Worm (Caenorhabditis elegans) whole organism, L4 larva: Measurements from ENCODE around the gene hda-1.

Experiments used
- F10B5.3 ChIP-seq: sonication (generic microtip); optimal IDR thresholded peaks from 2 replicates; lab custom pipeline; 2016; ENCODE audit warnings: mild to moderate bottlenecking, missing genetic modification characterization, missing compliant biosample characterization
- F44E2.7 ChIP-seq: fragments of 200-800 bp; sonication (Bioruptor generic); IDR thresholded peaks from 2 replicates; pipeline ENCODE4 v2.1.2; 2022; ENCODE audit warnings: missing genetic modification characterization, missing compliant biosample characterization
- T20F7.1 ChIP-seq: fragments of 200-800 bp; sonication (Bioruptor generic); optimal IDR thresholded peaks from 2 replicates; lab custom pipeline; 2018; ENCODE audit warnings: mild to moderate bottlenecking, missing genetic modification characterization, missing compliant biosample characterization
- T26A8.4 ChIP-seq: fragments of 200-800 bp; sonication (Bioruptor generic); IDR thresholded peaks from 2 replicates; pipeline ENCODE4 v1.3.6; 2022; ENCODE audit warnings: missing genetic modification characterization, missing compliant biosample characterization
- Y105C5A.15 ChIP-seq: fragments of 200-800 bp; sonication (Bioruptor generic); IDR thresholded peaks from 2 replicates; pipeline ENCODE4 v1.3.6; 2022; ENCODE audit warnings: missing genetic modification characterization, missing compliant biosample characterization
- aha-1 ChIP-seq: fragments of 150-350 bp; peaks from one replicate; lab custom pipeline; 2014; ENCODE audit warnings: missing biosample characterization, missing genetic modification characterization
- attf-4 ChIP-seq: sonication (generic microtip); optimal IDR thresholded peaks from 3 replicates; lab custom pipeline; 2017; ENCODE audit warnings: missing biosample characterization, missing genetic modification characterization
- ceh-62 ChIP-seq: sonication (generic microtip); optimal IDR thresholded peaks from 2 replicates; lab custom pipeline; 2017; ENCODE audit warnings: missing biosample characterization, missing genetic modification characterization
- ceh-82 ChIP-seq: sonication (generic microtip); optimal IDR thresholded peaks from 2 replicates; lab custom pipeline; 2017; ENCODE audit warnings: missing biosample characterization, missing genetic modification characterization
- ctbp-1 ChIP-seq: fragments of 200-800 bp; sonication (Bioruptor generic); IDR thresholded peaks from 2 replicates; pipeline ENCODE4 v1.3.6; 2022; ENCODE audit warnings: missing genetic modification reagents, missing genetic modification characterization, missing compliant biosample characterization
- daf-16 ChIP-seq, 3 experiments: sonication (generic microtip); optimal IDR thresholded peaks; 2 replicates each; lab custom pipeline; 2016 to 2017; ENCODE audit warnings: missing genetic modification characterization in 3 of 3, missing genetic modification reagents in 3 of 3, mild to moderate bottlenecking in 2 of 3, missing compliant biosample characterization in 2 of 3, missing biosample characterization in 1 of 3, moderate library complexity in 1 of 3
- dpl-1 ChIP-seq: fragments of 150-350 bp; optimal IDR thresholded peaks from 2 replicates; lab custom pipeline; 2014; ENCODE audit warnings: missing biosample characterization, missing genetic modification reagents, missing genetic modification characterization
- duxl-1 ChIP-seq: sonication (generic microtip); optimal IDR thresholded peaks from 2 replicates; lab custom pipeline; 2016; ENCODE audit warnings: mild to moderate bottlenecking, missing genetic modification characterization, moderate library complexity, missing compliant biosample characterization; ENCODE audit not compliant: poor library complexity
- dve-1 ChIP-seq: sonication (generic microtip); optimal IDR thresholded peaks from 2 replicates; lab custom pipeline; 2017; ENCODE audit warnings: antibody characterized with exemption, mild to moderate bottlenecking, missing genetic modification characterization, missing compliant biosample characterization; ENCODE audit not compliant: insufficient read depth
- egl-27 ChIP-seq: sonication (generic microtip); optimal IDR thresholded peaks from 3 replicates; lab custom pipeline; 2017; ENCODE audit warnings: missing biosample characterization, missing genetic modification reagents, missing genetic modification characterization
- egl-43 ChIP-seq: fragments of 200-800 bp; sonication (Bioruptor generic); IDR thresholded peaks from 2 replicates; pipeline ENCODE4 v1.3.6; 2022; ENCODE audit warnings: missing genetic modification reagents, missing genetic modification characterization, missing compliant biosample characterization
- fkh-10 ChIP-seq: fragments of 150-350 bp; optimal IDR thresholded peaks from 2 replicates; lab custom pipeline; 2014; ENCODE audit warnings: missing biosample characterization, missing genetic modification reagents, missing genetic modification characterization
- hif-1 ChIP-seq, 2 experiments: sonication (generic microtip); optimal IDR thresholded peaks; 2 replicates each; lab custom pipeline; 2016 to 2017; ENCODE audit warnings: missing compliant biosample characterization in 2 of 2, missing genetic modification characterization in 2 of 2, missing genetic modification reagents in 2 of 2, missing genotype in 2 of 2, mild to moderate bottlenecking in 1 of 2
- hlh-11 ChIP-seq: fragments of 200-800 bp; sonication (Bioruptor generic); optimal IDR thresholded peaks from 2 replicates; lab custom pipeline; 2018; ENCODE audit warnings: mild to moderate bottlenecking, missing genetic modification characterization, missing compliant biosample characterization
- hlh-30 ChIP-seq: sonication (generic microtip); optimal IDR thresholded peaks from 2 replicates; lab custom pipeline; 2017; ENCODE audit warnings: antibody characterized with exemption, mild to moderate bottlenecking, missing genetic modification characterization, missing compliant biosample characterization; ENCODE audit not compliant: insufficient read depth
- hmg-1.1 ChIP-seq: fragments of 200-800 bp; sonication (Bioruptor generic); IDR thresholded peaks from 2 replicates; pipeline ENCODE4 v1.3.6; 2022; ENCODE audit warnings: missing genetic modification reagents, missing genetic modification characterization, missing compliant biosample characterization
- lim-7 ChIP-seq: fragments of 200-800 bp; sonication (Bioruptor generic); IDR thresholded peaks from 2 replicates; pipeline ENCODE4 v1.3.6; 2022; ENCODE audit warnings: missing genetic modification characterization, missing compliant biosample characterization
- lin-13 ChIP-seq: fragments of 150-350 bp; optimal IDR thresholded peaks from 2 replicates; lab custom pipeline; 2014; ENCODE audit warnings: missing biosample characterization, missing genetic modification reagents, missing genetic modification characterization
- lin-29 ChIP-seq: fragments of 200-800 bp; sonication (Bioruptor generic); IDR thresholded peaks from 2 replicates; pipeline ENCODE4 v1.3.6; 2022; ENCODE audit warnings: missing genetic modification reagents, missing genetic modification characterization, missing compliant biosample characterization
- lir-3 ChIP-seq: sonication (generic microtip); optimal IDR thresholded peaks from 2 replicates; lab custom pipeline; 2016; ENCODE audit warnings: mild to moderate bottlenecking, missing genetic modification characterization, missing compliant biosample characterization
- lsy-2 ChIP-seq, 2 experiments: fragments of 150-350 bp in 1 of 2; sonication (generic microtip) in 1 of 2; optimal IDR thresholded peaks; 2 replicates each; lab custom pipeline; 2014 to 2017; ENCODE audit warnings: missing biosample characterization in 2 of 2, missing genetic modification characterization in 2 of 2
- madf-5 ChIP-seq, 2 experiments: fragments of 200-800 bp; sonication (Bioruptor generic); IDR thresholded peaks; 2 replicates each; pipeline ENCODE4 v1.3.6; 2022; ENCODE audit warnings: missing compliant biosample characterization in 2 of 2, missing genetic modification characterization in 2 of 2
- madf-9 ChIP-seq: fragments of 200-800 bp; sonication (Bioruptor generic); conservative IDR thresholded peaks from 2 replicates; pipeline ENCODE4 v1.3.6; 2022; ENCODE audit warnings: missing genetic modification reagents, missing genetic modification characterization, missing compliant biosample characterization
- mdl-1 ChIP-seq, 2 experiments: fragments of 150-350 bp in 1 of 2; sonication (generic microtip) in 1 of 2; optimal IDR thresholded peaks; 2 replicates each; lab custom pipeline; 2014 to 2017; ENCODE audit warnings: missing biosample characterization in 2 of 2, missing genetic modification characterization in 2 of 2
- mep-1 ChIP-seq: fragments of 150-350 bp; sonication (generic microtip); optimal IDR thresholded peaks from 3 replicates; lab custom pipeline; 2014; ENCODE audit warnings: missing biosample characterization, missing genetic modification characterization
- mes-2 ChIP-seq: sonication (generic microtip); optimal IDR thresholded peaks from 2 replicates; lab custom pipeline; 2016; ENCODE audit warnings: missing genotype, mild to moderate bottlenecking, missing genetic modification characterization, missing compliant biosample characterization; ENCODE audit not compliant: poor library complexity, severe bottlenecking
- nhr-10 ChIP-seq: fragments of 150-350 bp; optimal IDR thresholded peaks from 2 replicates; lab custom pipeline; 2014; ENCODE audit warnings: missing biosample characterization, missing genetic modification characterization
- nhr-111 ChIP-seq: fragments of 200-800 bp; sonication (Bioruptor generic); optimal IDR thresholded peaks from 2 replicates; lab custom pipeline; 2018; ENCODE audit warnings: mild to moderate bottlenecking, missing genetic modification characterization, missing compliant biosample characterization
- nhr-237 ChIP-seq: sonication (generic microtip); optimal IDR thresholded peaks from 2 replicates; lab custom pipeline; 2017; ENCODE audit warnings: missing biosample characterization, missing genetic modification characterization
- nhr-28 ChIP-seq: fragments of 150-350 bp; optimal IDR thresholded peaks from 2 replicates; lab custom pipeline; 2014; ENCODE audit warnings: missing biosample characterization, missing genetic modification characterization
- nhr-41 ChIP-seq: fragments of 200-800 bp; sonication (Bioruptor generic); IDR thresholded peaks from 2 replicates; pipeline ENCODE4 v1.3.6; 2022; ENCODE audit warnings: missing genetic modification reagents, missing genetic modification characterization, missing compliant biosample characterization
- nhr-42 ChIP-seq: fragments of 200-800 bp; sonication (Bioruptor generic); IDR thresholded peaks from 2 replicates; pipeline ENCODE4 v1.3.6; 2022; ENCODE audit warnings: missing genetic modification characterization, missing compliant biosample characterization
- nhr-48 ChIP-seq: sonication (generic microtip); optimal IDR thresholded peaks from 2 replicates; lab custom pipeline; 2016; ENCODE audit warnings: mild to moderate bottlenecking, missing genetic modification characterization, missing compliant biosample characterization
- nhr-77 ChIP-seq: fragments of 150-350 bp; optimal IDR thresholded peaks from 2 replicates; lab custom pipeline; 2014; ENCODE audit warnings: missing biosample characterization, missing genetic modification characterization
- pha-4 ChIP-seq, 2 experiments: fragments of 150-350 bp in 1 of 2; fragments of 200-800 bp in 1 of 2; sonication (Bioruptor generic) in 1 of 2; IDR thresholded peaks in 1 of 2; optimal IDR thresholded peaks in 1 of 2; 2 replicates each; pipeline versions ENCODE4 v1.3.6 to Lab custom; 2014 to 2022; ENCODE audit warnings: missing genetic modification characterization in 2 of 2, missing genetic modification reagents in 2 of 2, missing biosample characterization in 1 of 2, missing compliant biosample characterization in 1 of 2
- php-3 ChIP-seq: fragments of 200-800 bp; sonication (Bioruptor generic); IDR thresholded peaks from 2 replicates; pipeline ENCODE4 v1.3.6; 2022; ENCODE audit warnings: missing genetic modification reagents, missing genetic modification characterization, missing compliant biosample characterization
- saeg-2 ChIP-seq: fragments of 200-800 bp; sonication (Bioruptor generic); IDR thresholded peaks from 2 replicates; pipeline ENCODE4 v1.3.6; 2022; ENCODE audit warnings: missing genetic modification reagents, missing genetic modification characterization, missing compliant biosample characterization
- sdz-12 ChIP-seq: fragments of 200-800 bp; sonication (Bioruptor generic); optimal IDR thresholded peaks from 2 replicates; lab custom pipeline; 2018; ENCODE audit warnings: mild to moderate bottlenecking, missing genetic modification characterization, missing compliant biosample characterization
- set-16 ChIP-seq: fragments of 200-800 bp; sonication (Bioruptor generic); IDR thresholded peaks from 2 replicates; pipeline ENCODE4 v1.3.6; 2022; ENCODE audit warnings: missing genetic modification reagents, missing genetic modification characterization, missing compliant biosample characterization
- tag-97 ChIP-seq: fragments of 200-800 bp; sonication (Bioruptor generic); IDR thresholded peaks from 2 replicates; pipeline ENCODE4 v1.3.6; 2022; ENCODE audit warnings: missing genetic modification characterization, missing compliant biosample characterization
- tra-1 ChIP-seq: fragments of 200-800 bp; sonication (Bioruptor generic); IDR thresholded peaks from 2 replicates; pipeline ENCODE4 v1.3.6; 2022; ENCODE audit warnings: missing genetic modification reagents, missing genetic modification characterization, missing compliant biosample characterization
- unc-130 ChIP-seq: sonication (generic microtip); optimal IDR thresholded peaks from 2 replicates; lab custom pipeline; 2016; ENCODE audit warnings: missing genetic modification reagents, missing genetic modification characterization, missing compliant biosample characterization
- zag-1 ChIP-seq: fragments of 150-350 bp; optimal IDR thresholded peaks from 2 replicates; lab custom pipeline; 2014; ENCODE audit warnings: missing biosample characterization, missing genetic modification characterization
- zfp-3 ChIP-seq: fragments of 200-800 bp; sonication (Bioruptor generic); conservative IDR thresholded peaks from 2 replicates; pipeline ENCODE4 v1.3.6; 2022; ENCODE audit warnings: missing genetic modification reagents, missing genetic modification characterization, missing compliant biosample characterization
- zip-2 ChIP-seq: fragments of 150-350 bp; optimal IDR thresholded peaks from 2 replicates; lab custom pipeline; 2014; ENCODE audit warnings: missing biosample characterization, missing genetic modification characterization
- ztf-7 ChIP-seq: fragments of 150-350 bp; optimal IDR thresholded peaks from 2 replicates; lab custom pipeline; 2014; ENCODE audit warnings: missing biosample characterization, missing genetic modification characterization

hda-1 gene

ce11 chrV:14510746-14511145 lies 14.4 kb upstream of the hda-1 start, which contains the start of gene R02D5.9 (continued):
- TF ChIP-seq zfp-3 (GFP tag; lab: Robert Waterston, UW), result no peak
- TF ChIP-seq T20F7.1 (GFP tag; lab: Kevin White, UChicago), result no peak
- no peak for TF ChIP-seq sdz-12 (GFP tag; lab: Kevin White, UChicago)
- no peak for TF ChIP-seq saeg-2 (GFP tag; lab: Robert Waterston, UW)
- no peak for TF ChIP-seq nhr-111 (GFP tag; lab: Kevin White, UChicago)
- TF ChIP-seq fkh-10 (GFP tag; lab: Kevin White, UChicago), result no peak
- TF ChIP-seq egl-27 (tag; lab: Kevin White, UChicago), result no peak
- TF ChIP-seq duxl-1 (tag; lab: Kevin White, UChicago), result no peak
- no peak for TF ChIP-seq dpl-1 (GFP tag; lab: Kevin White, UChicago)
- TF ChIP-seq ceh-82 (tag; lab: Kevin White, UChicago), result no peak
- TF ChIP-seq nhr-41 (GFP tag; lab: Robert Waterston, UW), result no peak
- TF ChIP-seq hif-1 (tag; optimal IDR thresholded peaks at IDR 0.05; lab: Kevin White, UChicago), result no peak
- TF ChIP-seq nhr-48 (tag; lab: Kevin White, UChicago), result no peak
- no peak for TF ChIP-seq hmg-1.1
- no peak for TF ChIP-seq madf-9 (GFP tag; lab: Robert Waterston, UW)
- TF ChIP-seq hlh-30, result peak; percentile 85
- TF ChIP-seq mes-2 (tag; lab: Kevin White, UChicago), result no peak
- TF ChIP-seq F10B5.3 (tag; lab: Kevin White, UChicago), result no peak
- no peak for TF ChIP-seq ztf-7 (tag; lab: Kevin White, UChicago)
- no peak for TF ChIP-seq lir-3 (tag; lab: Kevin White, UChicago)
- no peak for TF ChIP-seq lsy-2 (tag; optimal IDR thresholded peaks at IDR 0.05; lab: Kevin White, UChicago)
- peak; percentile 54; the same call in 1 of the 2 replicates for TF ChIP-seq tra-1
- TF ChIP-seq nhr-10, result no peak
- no peak for TF ChIP-seq madf-5 (GFP tag; IDR thresholded peaks at IDR 0.05; lab: Robert Waterston, UW)
- TF ChIP-seq daf-16 (GFP tag; optimal IDR thresholded peaks at IDR 0.05; lab: Kevin White, UChicago), result no peak
- no peak for TF ChIP-seq daf-16 (tag; optimal IDR thresholded peaks at IDR 0.05; lab: Kevin White, UChicago)
- TF ChIP-seq mdl-1 (tag; optimal IDR thresholded peaks at IDR 0.05; lab: Kevin White, UChicago), result peak; percentile 77 to 97
- no peak for TF ChIP-seq Y105C5A.15 (GFP tag; lab: Robert Waterston, UW)
- TF ChIP-seq lim-7, result no peak
- TF ChIP-seq T26A8.4 (GFP tag; lab: Robert Waterston, UW), result no peak
- TF ChIP-seq nhr-42, result no peak
- TF ChIP-seq F44E2.7 (GFP tag; lab: Robert Waterston, UW), result no peak
- TF ChIP-seq nhr-77 (tag; lab: Kevin White, UChicago), result peak; percentile 47
- no peak for TF ChIP-seq tag-97 (GFP tag; lab: Robert Waterston, UW)
- no peak for TF ChIP-seq set-16
- no peak for TF ChIP-seq unc-130 (GFP tag; lab: Kevin White, UChicago)
- no peak for TF ChIP-seq ctbp-1
- no peak for TF ChIP-seq mep-1 (tag; lab: Kevin White, UChicago)
- TF ChIP-seq egl-43 (GFP tag; lab: Robert Waterston, UW), result no peak
- no peak for TF ChIP-seq attf-4 (tag; lab: Kevin White, UChicago)
- no peak for TF ChIP-seq aha-1
- peak; percentile 89 for TF ChIP-seq nhr-28 (tag; lab: Kevin White, UChicago)
- no peak for TF ChIP-seq pha-4 (GFP tag; IDR thresholded peaks at IDR 0.05; lab: Robert Waterston, UW)
- no peak for TF ChIP-seq pha-4 (tag; optimal IDR thresholded peaks at IDR 0.05; lab: Kevin White, UChicago)
- peak; percentile 61 for TF ChIP-seq dve-1 (tag; lab: Kevin White, UChicago)
- TF ChIP-seq nhr-237 (tag; lab: Kevin White, UChicago), result no peak
- TF ChIP-seq lin-13 (GFP tag; lab: Kevin White, UChicago), result no peak
- no peak for TF ChIP-seq zip-2 (tag; lab: Kevin White, UChicago)
- TF ChIP-seq ceh-62, result no peak
- no peak for TF ChIP-seq hlh-11
- no peak for TF ChIP-seq lin-29
- TF ChIP-seq php-3 (GFP tag; lab: Robert Waterston, UW), result no peak
- no peak for TF ChIP-seq zag-1 (tag; lab: Kevin White, UChicago)
